Fruit fly (Drosophila melanogaster): ENCODE data around the gene CG32086.
"Not testable (repeated sequence)": the region's sequence is repeated elsewhere in the genome, so short reads cannot be mapped to it uniquely, and the experiment has no call there.

The CG32086 gene

dm6 chr3L:11577395-11577794 lies 6.5 kb downstream of the CG32086 start, which contains the start of gene CG33271:
Gene CG33271 (minus strand): TSS chr3L:11577495.
- no peak for TF ChIP-seq CG10669 (GFP tag; optimal IDR thresholded peaks at IDR 0.05)
- TF ChIP-seq fkh (GFP tag; optimal IDR thresholded peaks at IDR 0.05), result peak; percentile 32
- no peak for TF ChIP-seq CG6792 (GFP tag; optimal IDR thresholded peaks at IDR 0.05)

- TF ChIP-seq CG8119 (GFP tag; IDR thresholded peaks at IDR 0.05); svp (GFP tag); pdm3 (GFP tag; optimal IDR thresholded peaks at IDR 0.05): not testable (repeated sequence)
These were observed 6.9 kb downstream of the CG32086 start, which contains the start of gene CG33489 for dm6 chr3L:11576944-11577343. Gene CG33489 (minus strand): TSS chr3L:11577044.

- no peak for TF ChIP-seq Hr38 (GFP tag; optimal IDR thresholded peaks at IDR 0.05)
These were observed 9.3 kb downstream of the CG32086 start, which contains the start of gene CG33490 for dm6 chr3L:11574563-11574962. Gene CG33490 (minus strand): TSS chr3L:11574663.

dm6 chr3L:11563972-11564533 lies 19.8 kb downstream of the CG32086 start, which contains the start of the genes CG46412 and CG33267:
Gene CG46412 (minus strand): TSS chr3L:11564072.
Gene CG33267 (plus strand): TSS chr3L:11564483.
- TF ChIP-seq CG11762 (GFP tag; optimal IDR thresholded peaks at IDR 0.05; ENCODE audit: insufficient read depth) (no peak), achi (GFP tag; optimal IDR thresholded peaks at IDR 0.05) (no peak), ss (GFP tag; optimal IDR thresholded peaks at IDR 0.05) (no peak), fd59A (GFP tag; optimal IDR thresholded peaks at IDR 0.05) (no peak), CG6163 (GFP tag; IDR thresholded peaks at IDR 0.05) (no peak), spab (GFP tag; optimal IDR thresholded peaks at IDR 0.05) (no peak), net (GFP tag; optimal IDR thresholded peaks at IDR 0.05) (no peak), CG7368 (GFP tag; optimal IDR thresholded peaks at IDR 0.05) (no peak), CG8319 (GFP tag; optimal IDR thresholded peaks at IDR 0.05) (no peak), CG6276 (GFP tag; optimal IDR thresholded peaks at IDR 0.05) (no peak)

- TF ChIP-seq CG34406 (GFP tag; optimal IDR thresholded peaks at IDR 0.05) (peak; percentile 89), eg (GFP tag; IDR thresholded peaks at IDR 0.05) (peak; percentile 91), ss (GFP tag; optimal IDR thresholded peaks at IDR 0.05) (peak; percentile 48 to 69), Ets21C (GFP tag; optimal IDR thresholded peaks at IDR 0.05) (peak; percentile 72), CG8119 (GFP tag; IDR thresholded peaks at IDR 0.05) (peak; percentile 84), CG15336 (GFP tag; IDR thresholded peaks at IDR 0.05) (peak; percentile 89), CG4318 (GFP tag; optimal IDR thresholded peaks at IDR 0.05) (peak; percentile 78), CG3032 (tag; optimal IDR thresholded peaks at IDR 0.05) (peak; percentile 80), Smox (GFP tag; optimal IDR thresholded peaks at IDR 0.05) (peak; percentile 92), Sox102F (GFP tag; optimal IDR thresholded peaks at IDR 0.05) (peak; percentile 90), CG31627 (GFP tag; optimal IDR thresholded peaks at IDR 0.05) (peak; percentile 88), CG7368 (GFP tag; optimal IDR thresholded peaks at IDR 0.05) (peak; percentile 88), Met (GFP tag; optimal IDR thresholded peaks at IDR 0.05) (peak; percentile 91), spab (GFP tag; optimal IDR thresholded peaks at IDR 0.05) (peak; percentile 40), CG6808 (GFP tag; optimal IDR thresholded peaks at IDR 0.05) (peak; percentile 70), CG6792 (GFP tag; optimal IDR thresholded peaks at IDR 0.05) (peak; percentile 83), lz (GFP tag; optimal IDR thresholded peaks at IDR 0.05) (peak; percentile 86), Eip93F (GFP tag; optimal IDR thresholded peaks at IDR 0.05) (peak; percentile 56), Gug (GFP tag; IDR thresholded peaks at IDR 0.05) (peak; percentile 87), esn (GFP tag; optimal IDR thresholded peaks at IDR 0.05) (peak; percentile 92), CG3919 (GFP tag; optimal IDR thresholded peaks at IDR 0.05) (peak; percentile 89), CG32006 (GFP tag; optimal IDR thresholded peaks at IDR 0.05) (peak; percentile 84), CG11902 (GFP tag; optimal IDR thresholded peaks at IDR 0.05) (peak; percentile 78), OdsH (GFP tag; optimal IDR thresholded peaks at IDR 0.05) (peak; percentile 92), fd85E (GFP tag; optimal IDR thresholded peaks at IDR 0.05) (peak; percentile 63), Sox15 (GFP tag; optimal IDR thresholded peaks at IDR 0.05) (peak; percentile 81), CG10631 (GFP tag; optimal IDR thresholded peaks at IDR 0.05) (peak; percentile 89), Blimp-1 (GFP tag; optimal IDR thresholded peaks at IDR 0.05) (peak; percentile 46), Sox14 (GFP tag; optimal IDR thresholded peaks at IDR 0.05) (peak; percentile 89)
These were observed 21.7 kb downstream of the CG32086 start, which contains the start of the genes CG7394 and Mob2 for dm6 chr3L:11561946-11562760. Gene CG7394 (plus strand): TSS chr3L:11561996. Gene Mob2 (minus strand): TSS chr3L:11562233.
